Worm (Caenorhabditis elegans) whole organism, L4/young adult: ENCODE measurements around the gene mua-6.
"Not testable (repeated sequence)": the region's sequence is repeated elsewhere in the genome, so short reads cannot be mapped to it uniquely, and the experiment has no call there.

ENCODE experiments used
- W03F9.2 ChIP-seq: fragments of 150-350 bp; optimal IDR thresholded peaks from 2 replicates; lab custom pipeline; 2014; ENCODE audit warnings: missing biosample characterization, missing genetic modification characterization
- dao-5 ChIP-seq: sonication (generic microtip); optimal IDR thresholded peaks from 2 replicates; lab custom pipeline; 2016; ENCODE audit warnings: missing genotype, missing genetic modification characterization, moderate library complexity, missing compliant biosample characterization
- him-1 ChIP-seq: sonication (generic microtip); optimal IDR thresholded peaks from 2 replicates; lab custom pipeline; 2016; ENCODE audit warnings: missing genotype, missing genetic modification reagents, missing genetic modification characterization, missing compliant biosample characterization

Gene mua-6

DNA sequence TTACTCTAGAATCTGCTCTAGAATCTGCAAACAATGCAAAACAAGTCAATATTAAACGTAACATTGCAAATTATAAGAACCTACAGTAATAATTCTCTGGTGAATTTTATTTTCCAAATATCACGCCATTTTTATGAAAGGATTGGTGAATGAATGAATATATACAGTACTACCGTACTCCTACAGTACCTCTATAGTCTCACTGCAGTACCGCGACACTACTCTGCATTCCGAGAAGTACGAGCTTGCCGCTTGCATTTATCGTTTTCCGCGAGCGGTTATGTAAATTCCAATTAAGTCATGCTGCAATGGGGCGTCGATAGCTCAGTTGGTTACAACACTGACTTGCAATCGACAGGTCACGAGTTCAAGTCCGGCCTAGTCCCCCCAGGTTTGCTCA, 53.2 kb downstream of the mua-6 start, which contains the start of gene F23A7.4:
F23A7.4 (plus strand) TSS at position 301 of the 400 bp plus-strand sequence.
- TF ChIP-seq W03F9.2, dao-5, him-1 (tag; lab: Kevin White, UChicago): not testable (repeated sequence)
